Fruit fly (Drosophila melanogaster): ENCODE results near the gene Fum2.
A peak's percentile ranks its signal among the peaks of the same experiment; 100 is the strongest.

The Fum2 gene

dm6 chrX:6696467-6696866 is 14.9 kb downstream of the Fum2 start (continued):
- peak; percentile 46 for TF ChIP-seq Asciz (GFP tag; optimal IDR thresholded peaks at IDR 0.05)
- peak; percentile 73 for TF ChIP-seq BtbVII (GFP tag; optimal IDR thresholded peaks at IDR 0.05)
- peak; percentile 41 for TF ChIP-seq fd3F (GFP tag; optimal IDR thresholded peaks at IDR 0.05)
- peak; percentile 42; the same call in 1 of the 2 replicates for TF ChIP-seq CG5953 (GFP tag; IDR thresholded peaks at IDR 0.05)
- TF ChIP-seq cato (GFP tag; optimal IDR thresholded peaks at IDR 0.05; ENCODE audit: borderline replicate concordance), result no peak
- no peak for TF ChIP-seq wek (GFP tag; optimal IDR thresholded peaks at IDR 0.05)
- no peak for TF ChIP-seq oc (tag; optimal IDR thresholded peaks at IDR 0.05)
- TF ChIP-seq exex (tag; optimal IDR thresholded peaks at IDR 0.05), result peak; percentile 54
- peak; percentile 39 for TF ChIP-seq CG12071 (GFP tag; optimal IDR thresholded peaks at IDR 0.05)
- peak; percentile 52 for TF ChIP-seq CG33557 (GFP tag; optimal IDR thresholded peaks at IDR 0.05)
- TF ChIP-seq Xbp1 (GFP tag; optimal IDR thresholded peaks at IDR 0.05), result peak; percentile 61
- peak; percentile 72 for TF ChIP-seq CG17361 (GFP tag; IDR thresholded peaks at IDR 0.05)
- peak; percentile 55 for TF ChIP-seq Ada2b (GFP tag; IDR thresholded peaks at IDR 0.05)
- TF ChIP-seq Ptx1 (GFP tag; IDR thresholded peaks at IDR 0.05), result peak; percentile 71
- peak; percentile 9 for TF ChIP-seq en (GFP tag; optimal IDR thresholded peaks at IDR 0.05)
- TF ChIP-seq E2f1 (GFP tag; IDR thresholded peaks at IDR 0.05), result peak; percentile 56
- no peak for TF ChIP-seq CG31224 (GFP tag; IDR thresholded peaks at IDR 0.05)
- peak; percentile 52 for TF ChIP-seq D19A (tag; optimal IDR thresholded peaks at IDR 0.05)
- no peak for TF ChIP-seq ac (GFP tag; optimal IDR thresholded peaks at IDR 0.05)
- TF ChIP-seq Antp (GFP tag; optimal IDR thresholded peaks at IDR 0.05), result peak; percentile 32
- peak; percentile 10 for TF ChIP-seq CG4282 (GFP tag; optimal IDR thresholded peaks at IDR 0.05)
- TF ChIP-seq D (optimal IDR thresholded peaks at IDR 0.05), result no peak
- TF ChIP-seq D (GFP tag; optimal IDR thresholded peaks at IDR 0.05), result peak; percentile 30
- TF ChIP-seq nom (GFP tag; optimal IDR thresholded peaks at IDR 0.05), result peak; percentile 79
- peak; percentile 26 for TF ChIP-seq CG4707 (GFP tag; optimal IDR thresholded peaks at IDR 0.05)
- peak; percentile 8 for TF ChIP-seq CG18764 (GFP tag; optimal IDR thresholded peaks at IDR 0.05)
- TF ChIP-seq mam (GFP tag; optimal IDR thresholded peaks at IDR 0.05), result peak; percentile 53
- peak; percentile 29 for TF ChIP-seq kay (GFP tag; optimal IDR thresholded peaks at IDR 0.05)
- peak; percentile 33; the same call in 1 of the 2 replicates for TF ChIP-seq HLH3B (GFP tag; IDR thresholded peaks at IDR 0.05)
- TF ChIP-seq ash1 (GFP tag; optimal IDR thresholded peaks at IDR 0.05), result no peak
- no peak for TF ChIP-seq da (GFP tag; optimal IDR thresholded peaks at IDR 0.05)
- peak; percentile 10 for TF ChIP-seq Ets97D (GFP tag; optimal IDR thresholded peaks at IDR 0.05)
- no peak for TF ChIP-seq NFAT (GFP tag; IDR thresholded peaks at IDR 0.05)
- peak; percentile 58 for TF ChIP-seq Side (GFP tag; optimal IDR thresholded peaks at IDR 0.05)
- TF ChIP-seq CG6683 (GFP tag; optimal IDR thresholded peaks at IDR 0.05), result peak; percentile 66
- TF ChIP-seq CG8089 (GFP tag; optimal IDR thresholded peaks at IDR 0.05), result peak; percentile 29
- peak; percentile 54 for TF ChIP-seq HLH54F (GFP tag; optimal IDR thresholded peaks at IDR 0.05)
- TF ChIP-seq eyg (GFP tag; optimal IDR thresholded peaks at IDR 0.05), result peak; percentile 4
- peak; percentile 66 for TF ChIP-seq CG6689 (GFP tag; IDR thresholded peaks at IDR 0.05)
- TF ChIP-seq CG10147 (GFP tag; optimal IDR thresholded peaks at IDR 0.05), result peak; percentile 79
- TF ChIP-seq CG3838 (GFP tag; optimal IDR thresholded peaks at IDR 0.05), result no peak
- TF ChIP-seq CG5180 (GFP tag; optimal IDR thresholded peaks at IDR 0.05), result peak; percentile 58
- peak; percentile 12 for TF ChIP-seq tx (GFP tag; optimal IDR thresholded peaks at IDR 0.05)
- peak; percentile 48 for TF ChIP-seq crc (GFP tag; optimal IDR thresholded peaks at IDR 0.05)
- peak; percentile 67; the same call in 1 of the 3 replicates for TF ChIP-seq tgo (GFP tag; IDR thresholded peaks at IDR 0.05)
- TF ChIP-seq Fer3 (tag; optimal IDR thresholded peaks at IDR 0.05), result peak; percentile 58
- TF ChIP-seq CG3163 (GFP tag; optimal IDR thresholded peaks at IDR 0.05), result peak; percentile 18
- no peak for TF ChIP-seq Dip2 (GFP tag; IDR thresholded peaks at IDR 0.05)
- no peak for TF ChIP-seq CkIIα-i1 (GFP tag; IDR thresholded peaks at IDR 0.05)
- TF ChIP-seq CG11398 (GFP tag; optimal IDR thresholded peaks at IDR 0.05), result peak; percentile 39
- peak; percentile 28 for TF ChIP-seq CrebB (tag; optimal IDR thresholded peaks at IDR 0.05)
- TF ChIP-seq CG10979 (tag; optimal IDR thresholded peaks at IDR 0.05), result peak; percentile 64
